Fruit fly (Drosophila melanogaster): Measurements from ENCODE around the gene CG42556.

CG42556 gene

dm6 chr2L:16859566-16859965 lies 30.1 kb upstream of the CG42556 start:
- TF ChIP-seq HLH106 (tag; optimal IDR thresholded peaks at IDR 0.05) = no peak
- TF ChIP-seq CrebA (GFP tag; optimal IDR thresholded peaks at IDR 0.05; ENCODE audit: borderline replicate concordance) = no peak
- peak; percentile 39 for TF ChIP-seq Myc (optimal IDR thresholded peaks at IDR 0.05)
- TF ChIP-seq Rel (GFP tag; optimal IDR thresholded peaks at IDR 0.05) = no peak
- TF ChIP-seq Rel (tag; optimal IDR thresholded peaks at IDR 0.05) = no peak

- TF ChIP-seq Dif (GFP tag; optimal IDR thresholded peaks at IDR 0.05; ENCODE audit: partially characterized antibody) (no peak), woc (GFP tag; optimal IDR thresholded peaks at IDR 0.05) (no peak), rgr (GFP tag; optimal IDR thresholded peaks at IDR 0.05) (no peak), dmrt93B (GFP tag; optimal IDR thresholded peaks at IDR 0.05) (no peak)
These were observed 28.6 kb upstream of the CG42556 start, which contains the start of gene CG6012 for dm6 chr2L:16861126-16861525. Gene CG6012 (minus strand): TSS chr2L:16861489.

- TF ChIP-seq Rel (GFP tag; optimal IDR thresholded peaks at IDR 0.05) (no peak), Rel (tag; optimal IDR thresholded peaks at IDR 0.05) (peak; percentile 76), Myc (optimal IDR thresholded peaks at IDR 0.05) (peak; percentile 65), N (GFP tag; optimal IDR thresholded peaks at IDR 0.05) (no peak)
These were observed 27.2 kb upstream of the CG42556 start for dm6 chr2L:16862526-16862925.

- no peak for TF ChIP-seq dmrt93B (GFP tag; optimal IDR thresholded peaks at IDR 0.05)
- no peak for TF ChIP-seq tai (GFP tag; optimal IDR thresholded peaks at IDR 0.05)
These were observed 20.8 kb upstream of the CG42556 start for dm6 chr2L:16868897-16869324.

dm6 chr2L:16874924-16875323 lies 14.8 kb upstream of the CG42556 start:
- TF ChIP-seq Abd-B (GFP tag; optimal IDR thresholded peaks at IDR 0.05) (no peak), woc (GFP tag; optimal IDR thresholded peaks at IDR 0.05) (no peak), rgr (GFP tag; optimal IDR thresholded peaks at IDR 0.05) (no peak), jim (GFP tag; optimal IDR thresholded peaks at IDR 0.05) (no peak), Hr83 (GFP tag; optimal IDR thresholded peaks at IDR 0.05; ENCODE audit: poor library complexity, severe bottlenecking) (no peak)

- TF ChIP-seq Hr83 (GFP tag; optimal IDR thresholded peaks at IDR 0.05; ENCODE audit: poor library complexity, severe bottlenecking) (no peak), Rel (GFP tag; optimal IDR thresholded peaks at IDR 0.05) (no peak), Rel (tag; optimal IDR thresholded peaks at IDR 0.05) (peak; percentile 57)
These were observed 13.2 kb upstream of the CG42556 start for dm6 chr2L:16876555-16876954.

- no peak for TF ChIP-seq jim (GFP tag; optimal IDR thresholded peaks at IDR 0.05)
- TF ChIP-seq sv (GFP tag; optimal IDR thresholded peaks at IDR 0.05) = no peak
- no peak for TF ChIP-seq tai (GFP tag; optimal IDR thresholded peaks at IDR 0.05)
- TF ChIP-seq dsf (GFP tag; optimal IDR thresholded peaks at IDR 0.05; ENCODE audit: borderline replicate concordance) = no peak
- TF ChIP-seq h (GFP tag; optimal IDR thresholded peaks at IDR 0.05) = no peak
- TF ChIP-seq br (GFP tag; optimal IDR thresholded peaks at IDR 0.05) = no peak
- TF ChIP-seq GATAd (GFP tag; optimal IDR thresholded peaks at IDR 0.05) = no peak
- TF ChIP-seq Abd-B (GFP tag; optimal IDR thresholded peaks at IDR 0.05) = no peak
- TF ChIP-seq fru (GFP tag; optimal IDR thresholded peaks at IDR 0.05) = no peak
- no peak for TF ChIP-seq OdsH (GFP tag; optimal IDR thresholded peaks at IDR 0.05)
These were observed 12.0 kb upstream of the CG42556 start for dm6 chr2L:16877678-16878077.

- TF ChIP-seq rgr (GFP tag; optimal IDR thresholded peaks at IDR 0.05) = no peak
- TF ChIP-seq Hr78 (GFP tag; optimal IDR thresholded peaks at IDR 0.05) = no peak
- no peak for TF ChIP-seq HLH106 (tag; optimal IDR thresholded peaks at IDR 0.05)
- no peak for TF ChIP-seq Jra (GFP tag; optimal IDR thresholded peaks at IDR 0.05)
- no peak for TF ChIP-seq dl (GFP tag; optimal IDR thresholded peaks at IDR 0.05; ENCODE audit: insufficient read depth in 1 of 2, partially characterized antibody in 2 of 2)
These were observed 10.4 kb upstream of the CG42556 start, which contains the start of the genes CG32832, CG31743 and CG34313 for dm6 chr2L:16879288-16879687. Gene CG32832 (minus strand): TSS chr2L:16879290. Gene CG31743 (plus strand): TSS chr2L:16879517. Gene CG34313 (plus strand): TSS chr2L:16879517.

dm6 chr2L:16880930-16881329 lies 8.8 kb upstream of the CG42556 start:
- peak; percentile 62 to 74 for TF ChIP-seq dl (GFP tag; optimal IDR thresholded peaks at IDR 0.05; ENCODE audit: insufficient read depth in 1 of 2, partially characterized antibody in 2 of 2)
- peak in 1 of 2 experiments; percentile 8 for TF ChIP-seq foxo (GFP tag; optimal IDR thresholded peaks at IDR 0.05)
- TF ChIP-seq h (GFP tag; optimal IDR thresholded peaks at IDR 0.05) = peak; percentile 13
- no peak for TF ChIP-seq jim (GFP tag; optimal IDR thresholded peaks at IDR 0.05)
- no peak for TF ChIP-seq CG32264 (GFP tag; optimal IDR thresholded peaks at IDR 0.05)
- peak; percentile 83 for TF ChIP-seq Dif (GFP tag; optimal IDR thresholded peaks at IDR 0.05; ENCODE audit: partially characterized antibody)
- peak; percentile 14 for TF ChIP-seq Vsx2 (GFP tag; optimal IDR thresholded peaks at IDR 0.05; ENCODE audit: partially characterized antibody)
- TF ChIP-seq Abd-B (GFP tag; optimal IDR thresholded peaks at IDR 0.05) = no peak
- no peak for TF ChIP-seq Rel (GFP tag; optimal IDR thresholded peaks at IDR 0.05)
- peak; percentile 29 for TF ChIP-seq Rel (tag; optimal IDR thresholded peaks at IDR 0.05)
- TF ChIP-seq Hr83 (GFP tag; optimal IDR thresholded peaks at IDR 0.05; ENCODE audit: poor library complexity, severe bottlenecking) = peak; percentile 52
- no peak for TF ChIP-seq Jra (GFP tag; optimal IDR thresholded peaks at IDR 0.05)
- peak; percentile 48 for TF ChIP-seq rgr (GFP tag; optimal IDR thresholded peaks at IDR 0.05)
- TF ChIP-seq sage (GFP tag; optimal IDR thresholded peaks at IDR 0.05) = no peak
- TF ChIP-seq woc (GFP tag; optimal IDR thresholded peaks at IDR 0.05) = peak; percentile 29
- TF ChIP-seq br (GFP tag; optimal IDR thresholded peaks at IDR 0.05) = peak; percentile 4
- TF ChIP-seq HLH106 (tag; optimal IDR thresholded peaks at IDR 0.05) = no peak
